Worm (Caenorhabditis elegans): ENCODE measurements around the gene R05D8.11.

ce11 chrV:2800676-2801075 lies 20.0 kb upstream of the R05D8.11 start:
- TF ChIP-seq rnt-1 (tag; optimal IDR thresholded peaks at IDR 0.05): no peak
- no peak for TF ChIP-seq fkh-10 (GFP tag; optimal IDR thresholded peaks at IDR 0.05)
- no peak for TF ChIP-seq T23F11.4 (GFP tag; optimal IDR thresholded peaks at IDR 0.05)
- no peak for TF ChIP-seq ztf-16 (tag; optimal IDR thresholded peaks at IDR 0.05)

All from whole organism, late embryonic.